Worm (Caenorhabditis elegans) whole organism, young adult: ENCODE measurements around the gene K03A11.4.

Experiments
- T07F8.4 ChIP-seq: sonication (generic microtip); optimal IDR thresholded peaks from 2 replicates; lab custom pipeline; 2016; ENCODE audit warnings: mild to moderate bottlenecking, missing genetic modification characterization, moderate library complexity, missing compliant biosample characterization
- dpl-1 ChIP-seq: fragments of 150-350 bp; optimal IDR thresholded peaks from 2 replicates; lab custom pipeline; 2014; ENCODE audit warnings: missing biosample characterization, missing genetic modification reagents, missing genetic modification characterization
- efl-1 ChIP-seq: fragments of 150-350 bp; optimal IDR thresholded peaks from 2 replicates; lab custom pipeline; 2014; ENCODE audit warnings: missing biosample characterization, missing genetic modification reagents, missing genetic modification characterization
- rcor-1 ChIP-seq: fragments of 200-800 bp; sonication (Bioruptor generic); IDR thresholded peaks from 2 replicates; pipeline ENCODE4 v1.3.6; 2022; ENCODE audit warnings: missing genetic modification reagents, missing genetic modification characterization, missing compliant biosample characterization
- snpc-1.3 ChIP-seq: sonication (generic microtip); optimal IDR thresholded peaks from 2 replicates; lab custom pipeline; 2017; ENCODE audit warnings: missing genetic modification characterization, mild to moderate bottlenecking, missing compliant biosample characterization, antibody characterized with exemption, moderate library complexity, missing genotype, missing genetic modification reagents; ENCODE audit not compliant: insufficient read depth

DNA sequence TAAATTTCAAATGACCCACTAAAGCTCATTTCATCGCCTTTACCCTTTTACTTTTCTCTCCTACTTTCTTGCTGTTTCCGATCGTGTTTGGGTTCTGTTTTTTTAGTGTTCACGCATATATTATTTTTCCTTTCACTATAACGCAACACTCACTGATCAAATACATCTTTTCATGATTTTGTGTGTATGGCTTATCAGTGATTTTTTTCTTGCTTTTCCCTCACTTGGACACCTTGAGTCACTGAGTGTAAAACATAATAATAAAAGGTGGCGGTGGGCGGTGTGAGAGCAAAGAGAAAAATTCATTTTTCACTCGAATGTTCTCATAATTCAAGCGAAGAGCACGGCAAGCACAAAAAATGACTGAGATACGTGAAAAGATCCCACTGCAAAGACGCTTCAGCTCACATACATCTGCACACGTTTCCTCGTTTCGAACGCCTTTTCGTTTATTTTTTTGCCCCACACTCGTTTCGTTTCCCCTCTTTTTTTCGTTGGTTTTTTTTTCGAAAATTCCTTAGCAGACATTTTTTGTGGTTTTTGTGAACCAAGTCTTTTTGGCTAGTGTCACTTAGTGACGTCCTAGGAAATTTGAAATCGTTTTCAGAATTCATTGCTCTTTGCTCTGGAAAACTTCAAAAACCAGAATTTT is 14.9 kb upstream of the K03A11.4 start, which contains the start of gene K03A11.5:
- TF ChIP-seq dpl-1 (no peak), efl-1 (no peak), T07F8.4 (tag; lab: Kevin White, UChicago) (no peak), rcor-1 (GFP tag; lab: Robert Waterston, UW) (no peak), snpc-1.3 (tag; lab: Kevin White, UChicago) (no peak)
